Fruit fly (Drosophila melanogaster) whole organism, embryonic: ENCODE data around the gene Argp.

ENCODE experiments used
- B-H1 ChIP-seq: fragments of 200-800 bp; sonication (Bioruptor generic); IDR thresholded peaks from 3 replicates; pipeline ENCODE4 v1.3.6; 2022; ENCODE audit warnings: missing biosample characterization, missing genetic modification characterization
- CG10147 ChIP-seq: fragments of 200-800 bp; sonication (Bioruptor generic); optimal IDR thresholded peaks from 2 replicates; lab custom pipeline; 2019; ENCODE audit warnings: missing biosample characterization, mild to moderate bottlenecking, missing genetic modification characterization, moderate library complexity
- CG10959 ChIP-seq: fragments of 200-800 bp; sonication (Bioruptor generic); IDR thresholded peaks from 2 replicates; pipeline ENCODE4 v1.3.6; 2022; ENCODE audit warnings: missing biosample characterization, missing genetic modification characterization
- CG10979 ChIP-seq: fragments of 200-800 bp; sonication (Bioruptor generic); optimal IDR thresholded peaks from 2 replicates; lab custom pipeline; 2018; ENCODE audit warnings: missing biosample characterization, mild to moderate bottlenecking, missing genetic modification characterization, moderate library complexity
- CG11504 ChIP-seq: fragments of 200-800 bp; sonication (Bioruptor generic); optimal IDR thresholded peaks from 3 replicates; lab custom pipeline; 2019; ENCODE audit warnings: missing biosample characterization, mild to moderate bottlenecking, missing genetic modification characterization, moderate library complexity
- CG15269 ChIP-seq: fragments of 200-800 bp; sonication (Bioruptor generic); optimal IDR thresholded peaks from 2 replicates; lab custom pipeline; 2018; ENCODE audit warnings: missing biosample characterization, mild to moderate bottlenecking, missing genetic modification characterization, moderate library complexity
- CG15696 ChIP-seq: fragments of 200-800 bp; sonication (Bioruptor generic); optimal IDR thresholded peaks from 2 replicates; lab custom pipeline; 2019; ENCODE audit warnings: missing biosample characterization, mild to moderate bottlenecking, missing genetic modification characterization, moderate library complexity
- CG1603 ChIP-seq: fragments of 200-800 bp; sonication (Bioruptor generic); optimal IDR thresholded peaks from 2 replicates; lab custom pipeline; 2019; ENCODE audit warnings: missing biosample characterization, mild to moderate bottlenecking, missing genetic modification characterization, moderate library complexity
- CG17186 ChIP-seq: fragments of 200-800 bp; sonication (Bioruptor generic); optimal IDR thresholded peaks from 3 replicates; lab custom pipeline; 2017; ENCODE audit warnings: missing biosample characterization, missing genetic modification reagents, missing genetic modification characterization
- CG18011 ChIP-seq: fragments of 200-800 bp; sonication (Bioruptor generic); optimal IDR thresholded peaks from 2 replicates; lab custom pipeline; 2017; ENCODE audit warnings: missing biosample characterization, missing genetic modification characterization, mild to moderate bottlenecking, moderate library complexity, missing genotype
- CG30403 ChIP-seq: fragments of 200-800 bp; sonication (Bioruptor generic); optimal IDR thresholded peaks from 3 replicates; lab custom pipeline; 2016; ENCODE audit warnings: missing biosample characterization, missing genetic modification characterization
- CG31365 ChIP-seq: fragments of 200-800 bp; sonication (Bioruptor generic); optimal IDR thresholded peaks from 2 replicates; lab custom pipeline; 2018; ENCODE audit warnings: missing biosample characterization, mild to moderate bottlenecking, missing genetic modification characterization
- CG3838 ChIP-seq: fragments of 200-800 bp; sonication (Bioruptor generic); optimal IDR thresholded peaks from 3 replicates; lab custom pipeline; 2016; ENCODE audit warnings: missing biosample characterization, missing genetic modification characterization
- CG4707 ChIP-seq: fragments of 200-800 bp; sonication (Bioruptor generic); optimal IDR thresholded peaks from 2 replicates; lab custom pipeline; 2018; ENCODE audit warnings: missing biosample characterization, mild to moderate bottlenecking, missing genetic modification characterization, moderate library complexity
- CG6765 ChIP-seq: fragments of 200-800 bp; sonication (Bioruptor generic); optimal IDR thresholded peaks from 3 replicates; lab custom pipeline; 2017; ENCODE audit warnings: missing biosample characterization, mild to moderate bottlenecking, missing genetic modification characterization
- CG7987 ChIP-seq: fragments of 200-800 bp; sonication (Bioruptor generic); optimal IDR thresholded peaks from 2 replicates; lab custom pipeline; 2018; ENCODE audit warnings: missing biosample characterization, mild to moderate bottlenecking, missing genetic modification characterization, moderate library complexity
- CG8359 ChIP-seq: fragments of 200-800 bp; sonication (Bioruptor generic); optimal IDR thresholded peaks from 2 replicates; lab custom pipeline; 2017; ENCODE audit warnings: missing biosample characterization, mild to moderate bottlenecking, missing genetic modification characterization, borderline replicate concordance
- CG9817 ChIP-seq: fragments of 200-800 bp; sonication (Bioruptor generic); optimal IDR thresholded peaks from 2 replicates; lab custom pipeline; 2018; ENCODE audit warnings: missing biosample characterization, mild to moderate bottlenecking, missing genetic modification characterization, moderate library complexity
- CoRest ChIP-seq: fragments of 200-800 bp; sonication (Bioruptor generic); optimal IDR thresholded peaks from 3 replicates; lab custom pipeline; 2018; ENCODE audit warnings: missing biosample characterization, mild to moderate bottlenecking, missing genetic modification characterization, moderate library complexity
- Dfd ChIP-seq, 2 experiments: fragments of >200 bp; optimal IDR thresholded peaks; 2 replicates each; lab custom pipeline; 2017; ENCODE audit warnings: missing biosample characterization in 2 of 2, missing genetic modification characterization in 2 of 2
- Doc2 ChIP-seq: fragments of 200-800 bp; sonication (Bioruptor generic); IDR thresholded peaks from 2 replicates; pipeline ENCODE4 v1.3.6; 2022; ENCODE audit warnings: missing biosample characterization, missing genetic modification characterization
- E2f1 ChIP-seq: fragments of 200-800 bp; sonication (Bioruptor generic); IDR thresholded peaks from 2 replicates; pipeline ENCODE4 v1.3.6; 2022; ENCODE audit warnings: missing biosample characterization, missing genetic modification characterization
- Ets65A ChIP-seq: fragments of 200-800 bp; sonication (Bioruptor generic); peaks from one replicate; lab custom pipeline; 2016; ENCODE audit warnings: missing biosample characterization, missing genetic modification characterization
- Fer1 ChIP-seq: fragments of 200-800 bp; sonication (Bioruptor generic); optimal IDR thresholded peaks from 2 replicates; lab custom pipeline; 2017; ENCODE audit warnings: missing biosample characterization, mild to moderate bottlenecking, missing genetic modification characterization
- Meics ChIP-seq: fragments of 200-800 bp; sonication (Bioruptor generic); optimal IDR thresholded peaks from 2 replicates; lab custom pipeline; 2017; ENCODE audit warnings: missing biosample characterization, mild to moderate bottlenecking, missing genetic modification characterization
- NC2α ChIP-seq: fragments of 200-800 bp; sonication (Bioruptor generic); optimal IDR thresholded peaks from 2 replicates; lab custom pipeline; 2016; ENCODE audit warnings: missing biosample characterization, missing genetic modification characterization
- Poxn ChIP-seq: fragments of 200-800 bp; sonication (Bioruptor generic); IDR thresholded peaks from 2 replicates; pipeline ENCODE4 v1.3.6; 2022; ENCODE audit warnings: missing biosample characterization, missing genetic modification characterization
- YL-1 ChIP-seq: fragments of 200-800 bp; sonication (Bioruptor generic); optimal IDR thresholded peaks from 3 replicates; lab custom pipeline; 2017; ENCODE audit warnings: missing biosample characterization, mild to moderate bottlenecking, missing genetic modification characterization
- abd-A ChIP-seq: fragments of 200-800 bp; sonication (Bioruptor generic); optimal IDR thresholded peaks from 3 replicates; lab custom pipeline; 2019; ENCODE audit warnings: missing biosample characterization, mild to moderate bottlenecking, missing genetic modification characterization, moderate library complexity
- ac ChIP-seq: fragments of 200-800 bp; sonication (Bioruptor generic); optimal IDR thresholded peaks from 3 replicates; lab custom pipeline; 2017; ENCODE audit warnings: missing biosample characterization, mild to moderate bottlenecking, missing genetic modification characterization
- ara ChIP-seq: fragments of 200-800 bp; sonication (Bioruptor generic); IDR thresholded peaks from 2 replicates; pipeline ENCODE4 v1.3.6; 2022; ENCODE audit warnings: missing biosample characterization, missing genetic modification characterization
- caup ChIP-seq: fragments of 200-800 bp; sonication (Bioruptor generic); optimal IDR thresholded peaks from 3 replicates; lab custom pipeline; 2017; ENCODE audit warnings: missing biosample characterization, mild to moderate bottlenecking, missing genetic modification characterization, moderate library complexity; ENCODE audit not compliant: severe bottlenecking
- cg ChIP-seq: fragments of 200-800 bp; sonication (Bioruptor generic); optimal IDR thresholded peaks from 3 replicates; lab custom pipeline; 2019; ENCODE audit warnings: missing biosample characterization, mild to moderate bottlenecking, missing genetic modification characterization, moderate library complexity
- dimm ChIP-seq: fragments of 200-800 bp; sonication (Bioruptor generic); IDR thresholded peaks from 2 replicates; pipeline ENCODE4 v1.3.6; 2022; ENCODE audit warnings: missing biosample characterization, missing genetic modification characterization
- dmrt99B ChIP-seq: fragments of 200-800 bp; sonication (Bioruptor generic); optimal IDR thresholded peaks from 2 replicates; lab custom pipeline; 2018; ENCODE audit warnings: missing biosample characterization, mild to moderate bottlenecking, missing genetic modification characterization, moderate library complexity
- en ChIP-seq: fragments of 200-800 bp; sonication (Bioruptor generic); optimal IDR thresholded peaks from 2 replicates; lab custom pipeline; 2016; ENCODE audit warnings: missing biosample characterization, missing genetic modification characterization
- fru ChIP-seq: fragments of >200 bp; optimal IDR thresholded peaks from 2 replicates; lab custom pipeline; 2017
- fu2 ChIP-seq: fragments of 200-800 bp; sonication (Bioruptor generic); optimal IDR thresholded peaks from 2 replicates; lab custom pipeline; 2016; ENCODE audit warnings: missing biosample characterization, missing genetic modification characterization
- h ChIP-seq: fragments of >200 bp; optimal IDR thresholded peaks from 2 replicates; lab custom pipeline; 2017
- nom ChIP-seq: fragments of 200-800 bp; sonication (Bioruptor generic); optimal IDR thresholded peaks from 2 replicates; lab custom pipeline; 2017; ENCODE audit warnings: missing biosample characterization, missing genetic modification characterization, mild to moderate bottlenecking, moderate library complexity, missing genetic modification reagents
- pan ChIP-seq, 4 experiments: fragments of >200 bp in 3 of 4; fragments of 200-800 bp in 1 of 4; sonication (Bioruptor generic) in 1 of 4; optimal IDR thresholded peaks in 3 of 4; IDR thresholded peaks in 1 of 4; 2 replicates each; pipeline versions ENCODE4 v1.3.6 to Lab custom; 2017 to 2022; ENCODE audit warnings: missing biosample characterization in 2 of 4, missing genetic modification characterization in 2 of 4, mixed read lengths in 1 of 4
- psq ChIP-seq: fragments of 200-800 bp; sonication (Bioruptor generic); optimal IDR thresholded peaks from 2 replicates; lab custom pipeline; 2017; ENCODE audit warnings: missing biosample characterization, missing genetic modification characterization
- rib ChIP-seq: fragments of 200-800 bp; sonication (Bioruptor generic); IDR thresholded peaks from 2 replicates; pipeline ENCODE4 v1.3.6; 2022; ENCODE audit warnings: missing biosample characterization, missing genetic modification characterization
- run ChIP-seq: fragments of 200-800 bp; sonication (Bioruptor generic); optimal IDR thresholded peaks from 3 replicates; lab custom pipeline; 2018; ENCODE audit warnings: missing biosample characterization, mild to moderate bottlenecking, missing genetic modification characterization
- slp2 ChIP-seq: fragments of 200-800 bp; sonication (Bioruptor generic); optimal IDR thresholded peaks from 2 replicates; lab custom pipeline; 2016; ENCODE audit warnings: missing biosample characterization, missing genetic modification characterization
- sug ChIP-seq: fragments of 200-800 bp; optimal IDR thresholded peaks from 2 replicates; lab custom pipeline; 2019; ENCODE audit warnings: missing biosample characterization, mild to moderate bottlenecking, missing genetic modification characterization, moderate library complexity
- tap ChIP-seq: fragments of 200-800 bp; optimal IDR thresholded peaks from 3 replicates; lab custom pipeline; 2019; ENCODE audit warnings: missing biosample characterization, mild to moderate bottlenecking, missing genetic modification characterization, moderate library complexity
- tna ChIP-seq: fragments of 200-800 bp; sonication (Bioruptor generic); IDR thresholded peaks from 2 replicates; pipeline ENCODE4 v1.3.6; 2022; ENCODE audit warnings: missing biosample characterization, missing genetic modification characterization; ENCODE audit not compliant: partially characterized antibody
- trem ChIP-seq: fragments of 200-800 bp; optimal IDR thresholded peaks from 3 replicates; lab custom pipeline; 2019; ENCODE audit warnings: missing biosample characterization, mild to moderate bottlenecking, missing genetic modification characterization, moderate library complexity

Argp gene

dm6 chr3R:13660924-13661659 is 48.6 kb downstream of the Argp start, which contains the start of gene B52 (continued):
- TF ChIP-seq Fer1 (GFP tag; lab: Kevin White, UChicago) (peak; percentile 85), E2f1 (GFP tag; lab: Robert Waterston, UW) (peak; percentile 84), CG11504 (tag; lab: Kevin White, UChicago) (no peak), CG4707 (peak; percentile 82), Meics (GFP tag; lab: Kevin White, UChicago) (peak; percentile 79), Doc2 (no peak), rib (peak; percentile 51; the same call in 1 of the 2 replicates), CG18011 (peak; percentile 43), h (lab: Kevin White, UChicago) (no peak), Ets65A (GFP tag; lab: Kevin White, UChicago) (peak; percentile 92), CG17186 (GFP tag; lab: Kevin White, UChicago) (peak; percentile 62), fru (lab: Kevin White, UChicago) (no peak), psq (GFP tag; lab: Kevin White, UChicago) (no peak), nom (GFP tag; lab: Kevin White, UChicago) (peak; percentile 86), slp2 (GFP tag; lab: Kevin White, UChicago) (peak; percentile 38), cg (GFP tag; lab: Kevin White, UChicago) (peak; percentile 92), CG30403 (GFP tag; lab: Kevin White, UChicago) (no peak), sug (tag; lab: Kevin White, UChicago) (no peak), CG1603 (tag; lab: Kevin White, UChicago) (peak; percentile 83), CG10979 (tag; lab: Kevin White, UChicago) (peak; percentile 32), CG7987 (GFP tag; lab: Kevin White, UChicago) (peak; percentile 93), CG10147 (GFP tag; lab: Kevin White, UChicago) (peak; percentile 42), abd-A (tag; lab: Kevin White, UChicago) (no peak), ac (GFP tag; lab: Kevin White, UChicago) (peak; percentile 28), Dfd (GFP tag; optimal IDR thresholded peaks at IDR 0.05; lab: Kevin White, UChicago) (no peak), CG31365 (tag; lab: Kevin White, UChicago) (peak; percentile 64), CG9817 (peak; percentile 35), dimm (GFP tag; lab: Robert Waterston, UW) (no peak), ara (GFP tag; lab: Robert Waterston, UW) (peak; percentile 46; the same call in 1 of the 2 replicates), CoRest (peak; percentile 50), CG15696 (tag; lab: Kevin White, UChicago) (peak; percentile 10), CG6765 (GFP tag; lab: Kevin White, UChicago) (peak; percentile 85), pan (optimal IDR thresholded peaks at IDR 0.05; lab: Kevin White, UChicago) (no peak), pan (GFP tag; optimal IDR thresholded peaks at IDR 0.05 in 1 of 2, IDR thresholded peaks at IDR 0.05 in 1 of 2) (peak in 1 of 2 experiments; percentile 65), CG15269 (tag; lab: Kevin White, UChicago) (no peak), B-H1 (peak; percentile 28; the same call in 2 of the 3 replicates), trem (tag; lab: Kevin White, UChicago) (peak; percentile 54), CG10959 (peak; percentile 29; the same call in 1 of the 2 replicates), tap (tag; lab: Kevin White, UChicago) (no peak), caup (peak; percentile 88), CG3838 (no peak), en (GFP tag; lab: Kevin White, UChicago) (peak; percentile 57), CG8359 (GFP tag; lab: Kevin White, UChicago) (peak; percentile 51), run (tag; lab: Kevin White, UChicago) (no peak), YL-1 (GFP tag; lab: Kevin White, UChicago) (peak; percentile 96), Poxn (no peak), tna (no peak), fu2 (GFP tag; lab: Kevin White, UChicago) (peak; percentile 17), dmrt99B (no peak), NC2α (GFP tag; lab: Kevin White, UChicago) (peak; percentile 1)
